Worm (Caenorhabditis elegans): Measurements from ENCODE around the gene B0334.10.
A peak's percentile ranks its signal among the peaks of the same experiment; 100 is the strongest.

Gene B0334.10

ce11 chrII:11484600-11484999 is 33.7 kb upstream of the B0334.10 start (continued):
- 0 out of 2 replicates have a peak, but pooled peaks have one; percentile 31 for TF ChIP-seq Y95B8A.8 (GFP tag; IDR thresholded peaks at IDR 0.05)
- TF ChIP-seq F22D6.2 (tag; optimal IDR thresholded peaks at IDR 0.05) = peak; percentile 63
- TF ChIP-seq madf-8 (GFP tag; conservative IDR thresholded peaks at IDR 0.05) = peak; percentile 49
- TF ChIP-seq efl-1 (GFP tag; optimal IDR thresholded peaks at IDR 0.05) = peak; percentile 25
- peak; percentile 88 for TF ChIP-seq somi-1 (GFP tag; optimal IDR thresholded peaks at IDR 0.05)
- TF ChIP-seq sdz-38 (tag; optimal IDR thresholded peaks at IDR 0.05) = no peak
- peak; percentile 91 for TF ChIP-seq attf-5 (GFP tag; optimal IDR thresholded peaks at IDR 0.05)
- peak; percentile 70 for TF ChIP-seq mel-28 (tag; optimal IDR thresholded peaks at IDR 0.05; ENCODE audit: borderline replicate concordance)
- peak; percentile 98 for TF ChIP-seq die-1 (tag; optimal IDR thresholded peaks at IDR 0.05)
- peak; percentile 52 for TF ChIP-seq dpff-1 (tag; optimal IDR thresholded peaks at IDR 0.05)
- TF ChIP-seq atf-7 (tag; optimal IDR thresholded peaks at IDR 0.05) = peak; percentile 86
- peak; percentile 63 for TF ChIP-seq F33H1.4 (GFP tag; IDR thresholded peaks at IDR 0.05)

- TF ChIP-seq egl-44 (GFP tag; IDR thresholded peaks at IDR 0.05) = no peak
- TF ChIP-seq B0035.1 (tag; optimal IDR thresholded peaks at IDR 0.05) = no peak
- no peak for TF ChIP-seq unc-130 (GFP tag; optimal IDR thresholded peaks at IDR 0.05)
- no peak for TF ChIP-seq mes-4 (tag; optimal IDR thresholded peaks at IDR 0.05)
- TF ChIP-seq aptf-2 (GFP tag; conservative IDR thresholded peaks at IDR 0.05) = no peak
- TF ChIP-seq mcd-1 (GFP tag; IDR thresholded peaks at IDR 0.05) = no peak
- no peak for TF ChIP-seq attf-6 (GFP tag; IDR thresholded peaks at IDR 0.05)
- TF ChIP-seq somi-1 (GFP tag; optimal IDR thresholded peaks at IDR 0.05) = no peak
- TF ChIP-seq dpl-1 (GFP tag; optimal IDR thresholded peaks at IDR 0.05) = no peak
- no peak for TF ChIP-seq F57C9.4 (tag; optimal IDR thresholded peaks at IDR 0.05)
- no peak for TF ChIP-seq ceh-40 (GFP tag; IDR thresholded peaks at IDR 0.05)
- TF ChIP-seq nhr-80 (tag; optimal IDR thresholded peaks at IDR 0.05) = no peak
- TF ChIP-seq lsy-27 (tag; optimal IDR thresholded peaks at IDR 0.05; ENCODE audit: borderline replicate concordance, insufficient read depth) = no peak
- no peak for TF ChIP-seq rpc-1 (optimal IDR thresholded peaks at IDR 0.05)
- no peak for TF ChIP-seq rpc-1 (tag; optimal IDR thresholded peaks at IDR 0.05)
- TF ChIP-seq hlh-26 (GFP tag; conservative IDR thresholded peaks at IDR 0.05) = no peak
- no peak for TF ChIP-seq Y56A3A.18 (GFP tag; IDR thresholded peaks at IDR 0.05)
Observed at ce11 chrII:11485200-11485599, 33.1 kb upstream of the B0334.10 start, which contains the start of gene twk-5. Gene twk-5 (minus strand): TSS chrII:11485300.

ce11 chrII:11486698-11487234 is 31.5 kb upstream of the B0334.10 start, which contains the start of gene ttr-18:
Gene ttr-18 (minus strand): TSS chrII:11486748.
- TF ChIP-seq snpc-3.4 (tag; optimal IDR thresholded peaks at IDR 0.05) (no peak), hmg-1.2 (GFP tag; IDR thresholded peaks at IDR 0.05) (peak; percentile 47; the same call in 1 of the 2 replicates)

- no peak for TF ChIP-seq nfya-2 (GFP tag; IDR thresholded peaks at IDR 0.05)
- TF ChIP-seq ztf-26 (tag; optimal IDR thresholded peaks at IDR 0.05) = no peak
- no peak for TF ChIP-seq Y79H2A.3 (GFP tag; conservative IDR thresholded peaks at IDR 0.05)
- no peak for TF ChIP-seq nfya-1 (tag; optimal IDR thresholded peaks at IDR 0.05; ENCODE audit: borderline replicate concordance, insufficient read depth)
- no peak for TF ChIP-seq nhr-27 (tag; optimal IDR thresholded peaks at IDR 0.05)
- TF ChIP-seq lin-40 (tag; optimal IDR thresholded peaks at IDR 0.05) = no peak
- no peak for TF ChIP-seq egl-44 (GFP tag; IDR thresholded peaks at IDR 0.05)
- no peak for TF ChIP-seq F57A8.1 (GFP tag; optimal IDR thresholded peaks at IDR 0.05)
- TF ChIP-seq gei-17 (GFP tag; optimal IDR thresholded peaks at IDR 0.05) = no peak
- TF ChIP-seq cebp-2 (GFP tag; IDR thresholded peaks at IDR 0.05) = no peak
- TF ChIP-seq F33H1.4 (GFP tag; IDR thresholded peaks at IDR 0.05) = no peak
- TF ChIP-seq rpc-1 (optimal IDR thresholded peaks at IDR 0.05) = no peak
- no peak for TF ChIP-seq rpc-1 (tag; optimal IDR thresholded peaks at IDR 0.05)
- TF ChIP-seq snpc-4 (GFP tag; optimal IDR thresholded peaks at IDR 0.05) = no peak
- TF ChIP-seq snpc-4 (tag; optimal IDR thresholded peaks at IDR 0.05) = no peak
- TF ChIP-seq die-1 (tag; optimal IDR thresholded peaks at IDR 0.05) = no peak
- TF ChIP-seq Y56A3A.18 (GFP tag; IDR thresholded peaks at IDR 0.05) = no peak
- TF ChIP-seq rec-8 (tag; optimal IDR thresholded peaks at IDR 0.05) = no peak
- TF ChIP-seq K12H6.12 (tag; optimal IDR thresholded peaks at IDR 0.05) = no peak
- no peak for TF ChIP-seq sdz-38 (tag; optimal IDR thresholded peaks at IDR 0.05)
- no peak for TF ChIP-seq chd-7 (tag; optimal IDR thresholded peaks at IDR 0.05)
Observed at ce11 chrII:11487999-11488398, 30.3 kb upstream of the B0334.10 start, which contains the start of gene B0334.13. Gene B0334.13 (plus strand): TSS chrII:11488299.
